Worm (Caenorhabditis elegans) whole organism, late embryonic: Measurements from ENCODE around the gene str-114.
"Not testable (repeated sequence)": the region's sequence is repeated elsewhere in the genome, so short reads cannot be mapped to it uniquely, and the experiment has no call there.

Source experiments
- C08G9.2 ChIP-seq: sonication (generic microtip); optimal IDR thresholded peaks from 2 replicates; lab custom pipeline; 2016; ENCODE audit warnings: mild to moderate bottlenecking, missing genetic modification characterization, moderate library complexity, missing compliant biosample characterization
- F13H6.1 ChIP-seq: sonication (generic microtip); optimal IDR thresholded peaks from 2 replicates; lab custom pipeline; 2016; ENCODE audit warnings: missing genetic modification characterization, missing compliant biosample characterization
- ahr-1 ChIP-seq: sonication (generic microtip); optimal IDR thresholded peaks from 2 replicates; lab custom pipeline; 2016; ENCODE audit warnings: missing genetic modification characterization, missing compliant biosample characterization
- ama-1 ChIP-seq: fragments of 150-350 bp; optimal IDR thresholded peaks from 2 replicates; lab custom pipeline; 2014
- ceh-2 ChIP-seq: sonication (generic microtip); optimal IDR thresholded peaks from 2 replicates; lab custom pipeline; 2016; ENCODE audit warnings: missing genotype, missing genetic modification characterization, missing compliant biosample characterization
- ceh-24 ChIP-seq: sonication (generic microtip); optimal IDR thresholded peaks from 2 replicates; lab custom pipeline; 2016; ENCODE audit warnings: mild to moderate bottlenecking, missing genetic modification characterization, missing compliant biosample characterization
- ceh-30 ChIP-seq: fragments of 150-350 bp; optimal IDR thresholded peaks from 2 replicates; lab custom pipeline; 2014; ENCODE audit warnings: missing biosample characterization, missing genetic modification characterization
- ceh-31 ChIP-seq: sonication (generic microtip); optimal IDR thresholded peaks from 2 replicates; lab custom pipeline; 2016; ENCODE audit warnings: missing genetic modification characterization, missing compliant biosample characterization
- ceh-45 ChIP-seq: fragments of 200-800 bp; sonication (Bioruptor generic); IDR thresholded peaks from 2 replicates; pipeline ENCODE4 v1.3.6; 2022; ENCODE audit warnings: missing genetic modification reagents, missing genetic modification characterization, missing compliant biosample characterization
- ceh-48 ChIP-seq: sonication (generic microtip); optimal IDR thresholded peaks from 2 replicates; lab custom pipeline; 2016; ENCODE audit warnings: missing genetic modification characterization, inconsistent platforms, missing compliant biosample characterization
- ceh-9 ChIP-seq: sonication (generic microtip); optimal IDR thresholded peaks from 2 replicates; lab custom pipeline; 2016; ENCODE audit warnings: mild to moderate bottlenecking, missing genetic modification characterization, inconsistent platforms, missing compliant biosample characterization
- dve-1 ChIP-seq: sonication (generic microtip); optimal IDR thresholded peaks from 2 replicates; lab custom pipeline; 2017; ENCODE audit warnings: antibody characterized with exemption, mild to moderate bottlenecking, missing genetic modification characterization, missing compliant biosample characterization
- elt-2 ChIP-seq: sonication (generic microtip); optimal IDR thresholded peaks from 2 replicates; lab custom pipeline; 2016; ENCODE audit warnings: missing genetic modification reagents, missing genetic modification characterization, missing compliant biosample characterization
- ets-4 ChIP-seq: sonication (generic microtip); optimal IDR thresholded peaks from 2 replicates; lab custom pipeline; 2016; ENCODE audit warnings: missing genetic modification characterization, missing compliant biosample characterization
- eyg-1 ChIP-seq: sonication (generic microtip); optimal IDR thresholded peaks from 2 replicates; lab custom pipeline; 2016; ENCODE audit warnings: missing genotype, missing genetic modification characterization, missing compliant biosample characterization
- hlh-15 ChIP-seq: sonication (generic microtip); optimal IDR thresholded peaks from 2 replicates; lab custom pipeline; 2016; ENCODE audit warnings: missing genetic modification characterization, missing compliant biosample characterization
- hlh-30 ChIP-seq: sonication (generic microtip); optimal IDR thresholded peaks from 2 replicates; lab custom pipeline; 2017; ENCODE audit warnings: antibody characterized with exemption, missing genetic modification characterization, missing compliant biosample characterization; ENCODE audit not compliant: insufficient read depth
- hlh-6 ChIP-seq: sonication (generic microtip); optimal IDR thresholded peaks from 2 replicates; lab custom pipeline; 2016; ENCODE audit warnings: missing genotype, missing genetic modification characterization, missing compliant biosample characterization
- lim-6 ChIP-seq: sonication (generic microtip); optimal IDR thresholded peaks from 2 replicates; lab custom pipeline; 2016; ENCODE audit warnings: missing genetic modification characterization, missing compliant biosample characterization
- lin-11 ChIP-seq: fragments of 200-800 bp; sonication (Bioruptor generic); optimal IDR thresholded peaks from 2 replicates; lab custom pipeline; 2018; ENCODE audit warnings: mild to moderate bottlenecking, missing genetic modification characterization, missing compliant biosample characterization
- madf-2 ChIP-seq: sonication (generic microtip); optimal IDR thresholded peaks from 2 replicates; lab custom pipeline; 2017; ENCODE audit warnings: missing genetic modification characterization, missing compliant biosample characterization
- nhr-11 ChIP-seq: fragments of 150-350 bp; optimal IDR thresholded peaks from 2 replicates; lab custom pipeline; 2014; ENCODE audit warnings: missing biosample characterization, missing genetic modification characterization
- npax-4 ChIP-seq: sonication (generic microtip); optimal IDR thresholded peaks from 2 replicates; lab custom pipeline; 2016; ENCODE audit warnings: missing genetic modification characterization, missing compliant biosample characterization
- pha-2 ChIP-seq: sonication (generic microtip); optimal IDR thresholded peaks from 2 replicates; lab custom pipeline; 2017; ENCODE audit warnings: mild to moderate bottlenecking, missing genetic modification characterization, missing compliant biosample characterization
- pha-4 ChIP-seq: fragments of 150-350 bp; optimal IDR thresholded peaks from 2 replicates; lab custom pipeline; 2018; ENCODE audit warnings: missing biosample characterization, missing genetic modification reagents, missing genetic modification characterization
- pqm-1 ChIP-seq: sonication (generic microtip); optimal IDR thresholded peaks from 2 replicates; lab custom pipeline; 2016; ENCODE audit warnings: missing genetic modification characterization, missing compliant biosample characterization
- pros-1 ChIP-seq: fragments of 150-350 bp; optimal IDR thresholded peaks from 2 replicates; lab custom pipeline; 2014; ENCODE audit warnings: missing biosample characterization, missing genetic modification reagents, missing genetic modification characterization
- ref-2 ChIP-seq: sonication (generic microtip); optimal IDR thresholded peaks from 2 replicates; lab custom pipeline; 2016; ENCODE audit warnings: missing genetic modification characterization, missing compliant biosample characterization
- ttx-3 ChIP-seq: sonication (generic microtip); optimal IDR thresholded peaks from 2 replicates; lab custom pipeline; 2016; ENCODE audit warnings: missing genetic modification reagents, missing genetic modification characterization, missing compliant biosample characterization
- unc-42 ChIP-seq: sonication (generic microtip); optimal IDR thresholded peaks from 2 replicates; lab custom pipeline; 2016; ENCODE audit warnings: missing genotype, missing genetic modification characterization, missing compliant biosample characterization
- unc-55 ChIP-seq: sonication (generic microtip); optimal IDR thresholded peaks from 2 replicates; lab custom pipeline; 2017; ENCODE audit warnings: missing biosample characterization, missing genetic modification reagents, missing genetic modification characterization
- zip-5 ChIP-seq: sonication (generic microtip); optimal IDR thresholded peaks from 2 replicates; lab custom pipeline; 2016; ENCODE audit warnings: missing genetic modification characterization, missing compliant biosample characterization
- ztf-16 ChIP-seq: sonication (generic microtip); optimal IDR thresholded peaks from 2 replicates; lab custom pipeline; 2017; ENCODE audit warnings: missing genetic modification characterization, missing compliant biosample characterization

Gene str-114

DNA sequence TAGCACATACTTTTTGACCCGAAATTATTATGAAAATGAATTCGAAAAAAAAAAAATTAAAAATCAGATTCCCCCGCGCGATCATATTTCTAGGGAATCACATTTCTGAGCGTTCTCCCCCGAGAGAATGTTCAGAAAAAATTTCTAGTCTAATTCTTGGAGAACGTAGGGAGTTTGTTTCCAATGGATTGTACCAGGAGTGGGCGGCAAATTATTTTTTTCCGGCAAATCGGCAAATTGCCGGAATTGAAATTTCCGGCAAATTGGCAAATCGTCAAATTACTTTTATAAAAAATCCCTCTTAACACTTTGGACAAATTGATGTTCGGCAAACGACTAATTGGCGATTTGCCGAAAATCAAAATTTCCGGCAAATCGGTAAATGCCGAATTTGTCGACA lies 37.9 kb upstream of the str-114 start, which contains the start of gene T22F3.10:
Gene T22F3.10, minus strand, starts transcription at position 101 of the 400 bp plus-strand sequence.
- TF ChIP-seq hlh-15 (tag; lab: Kevin White, UChicago) (no peak), lin-11 (tag; lab: Kevin White, UChicago) (no peak), lim-6 (tag; lab: Kevin White, UChicago) (no peak), ceh-45 (GFP tag; lab: Robert Waterston, UW) (no peak), ceh-24 (no peak)

DNA sequence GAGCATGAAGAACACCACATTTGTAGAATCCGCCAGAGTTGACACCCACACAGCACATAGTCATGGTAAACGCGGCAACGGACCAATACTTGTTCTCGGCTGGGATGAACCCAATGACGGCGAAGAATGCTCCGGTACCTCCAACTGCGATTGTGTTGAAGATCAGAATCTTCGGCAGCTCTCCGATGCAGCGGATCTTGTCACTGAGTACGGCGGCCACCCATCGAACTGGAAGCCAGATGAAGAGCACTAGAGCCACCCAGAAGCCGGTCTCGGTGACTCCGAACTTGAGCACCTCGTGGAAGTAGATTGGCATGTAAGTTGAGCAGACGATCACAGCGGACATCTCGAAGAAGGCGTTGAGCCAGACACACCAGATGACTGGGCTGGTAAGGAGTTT lies 36.5 kb upstream of the str-114 start:
- no peak for TF ChIP-seq pha-2 (tag; lab: Kevin White, UChicago)
- no peak for TF ChIP-seq nhr-11
- TF ChIP-seq ceh-2 (tag; lab: Kevin White, UChicago) = no peak
- no peak for TF ChIP-seq ahr-1
- TF ChIP-seq ceh-30 = no peak
- no peak for TF ChIP-seq ceh-48 (tag; lab: Kevin White, UChicago)
- TF ChIP-seq zip-5 (tag; lab: Kevin White, UChicago) = no peak
- no peak for TF ChIP-seq ceh-31 (tag; lab: Kevin White, UChicago)
- TF ChIP-seq ttx-3 (tag; lab: Kevin White, UChicago) = no peak
- TF ChIP-seq unc-55 = no peak
- no peak for TF ChIP-seq C08G9.2 (tag; lab: Kevin White, UChicago)
- no peak for TF ChIP-seq hlh-30 (tag; lab: Kevin White, UChicago)
- TF ChIP-seq npax-4 (tag; lab: Kevin White, UChicago) = no peak

DNA sequence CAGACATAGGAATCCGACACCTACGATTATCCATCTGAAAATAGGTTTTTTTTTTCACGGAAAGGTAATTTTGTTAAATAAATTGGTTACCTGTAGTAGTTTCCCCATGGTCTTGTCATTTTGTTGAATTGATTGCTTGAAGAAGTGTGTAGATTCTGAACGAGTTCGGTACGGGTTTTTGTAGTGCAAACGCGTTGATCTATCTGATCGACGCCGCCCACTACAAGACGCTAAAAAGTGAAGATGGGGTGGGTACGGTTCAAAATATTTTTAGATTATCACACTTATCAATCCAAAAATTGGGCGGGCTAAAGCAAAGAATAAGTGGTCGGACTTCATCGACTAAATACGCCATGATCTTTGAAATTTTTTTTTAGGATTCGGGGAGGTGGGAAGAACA lies 35.2 kb upstream of the str-114 start, which contains the start of gene T22F3.11:
Gene T22F3.11, minus strand, starts transcription at position 157 of the 400 bp plus-strand sequence.
- TF ChIP-seq pros-1 (tag; lab: Kevin White, UChicago) (no peak), ahr-1 (no peak), ceh-30 (no peak), hlh-30 (tag; lab: Kevin White, UChicago) (no peak), ets-4 (tag; lab: Kevin White, UChicago) (no peak), ztf-16 (tag; lab: Kevin White, UChicago) (no peak), pqm-1 (tag; lab: Kevin White, UChicago) (no peak)
- TF ChIP-seq, all 69 proteins: peak for 0

DNA sequence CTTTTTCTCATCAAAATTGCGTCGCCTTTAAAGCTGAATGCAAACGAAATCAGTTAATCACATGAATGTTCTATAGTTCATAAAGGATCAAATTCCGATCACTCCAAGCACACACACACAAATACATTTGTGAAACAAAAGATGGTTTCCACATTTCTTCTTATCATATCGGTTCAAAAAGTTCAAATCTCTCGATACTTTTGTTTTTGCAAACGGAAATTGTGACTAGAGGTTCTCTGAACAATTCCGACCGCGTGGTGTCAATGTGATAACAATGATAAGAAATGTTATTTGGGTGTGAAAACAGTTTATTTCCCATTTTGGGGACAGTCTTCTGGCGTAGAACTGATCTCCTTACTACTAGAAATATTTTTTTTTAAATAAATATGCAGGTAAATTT lies 32.7 kb upstream of the str-114 start:
- TF ChIP-seq unc-55 (no peak), hlh-6 (tag; lab: Kevin White, UChicago) (no peak), madf-2 (no peak), pha-4 (tag; lab: Kevin White, UChicago) (no peak), ets-4 (tag; lab: Kevin White, UChicago) (no peak), ceh-30 (no peak), ref-2 (tag; lab: Kevin White, UChicago) (no peak), elt-2 (tag; lab: Kevin White, UChicago) (no peak), ama-1 (no peak), ceh-2 (tag; lab: Kevin White, UChicago) (no peak), dve-1 (no peak), eyg-1 (tag; lab: Kevin White, UChicago) (no peak)

DNA sequence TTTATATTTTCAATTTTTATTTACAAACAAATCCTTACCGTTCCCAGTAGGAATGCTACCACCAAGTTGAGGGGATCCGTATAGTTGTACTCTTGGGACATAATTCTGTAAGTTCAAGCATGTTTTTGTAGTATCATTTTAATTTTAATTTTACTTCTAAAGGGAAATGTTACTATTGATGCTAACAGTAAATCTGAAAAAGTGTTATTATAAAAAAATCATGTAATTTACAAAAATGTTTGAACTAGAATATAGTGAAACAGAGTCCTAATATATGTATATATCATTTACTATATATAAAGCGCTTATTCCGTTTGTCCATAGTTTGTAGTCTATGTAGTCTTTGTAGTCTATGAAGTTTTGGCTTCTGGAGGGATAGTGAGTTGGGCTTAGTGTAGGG lies 29.0 kb upstream of the str-114 start, which contains the start of gene srx-93:
Gene srx-93, minus strand, starts transcription at position 101 of the 400 bp plus-strand sequence.
- not testable (repeated sequence) for TF ChIP-seq unc-42, F13H6.1, C08G9.2 (tag; lab: Kevin White, UChicago)
- TF ChIP-seq, all 69 proteins: peak for 0; not testable (repeated sequence) for 69

DNA sequence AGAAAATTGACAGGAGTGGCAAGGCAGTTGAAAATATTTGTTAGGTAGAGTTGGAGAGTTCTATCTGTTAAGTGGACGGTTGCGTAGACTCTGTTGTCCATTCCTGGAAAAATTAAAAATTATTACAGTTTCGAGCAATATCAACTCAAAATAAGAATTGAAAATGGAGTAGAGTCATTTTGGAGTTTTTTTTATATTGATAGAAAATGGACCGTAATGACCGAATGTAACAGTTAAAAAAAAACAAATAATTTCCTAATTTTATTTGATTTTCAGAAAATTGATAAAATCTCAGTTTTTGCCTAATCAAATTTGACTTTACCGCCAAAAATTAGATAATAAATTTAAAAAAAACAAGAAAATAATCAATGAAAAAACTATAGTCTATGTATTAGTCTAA lies 22.6 kb upstream of the str-114 start, which contains the start of gene F59B1.4:
Gene F59B1.4, minus strand, starts transcription at position 101 of the 400 bp plus-strand sequence.
- no peak for TF ChIP-seq ceh-9 (tag; lab: Kevin White, UChicago)
- TF ChIP-seq, all 69 proteins: peak for 0
